Fruit fly (Drosophila melanogaster): ENCODE data around the gene CG9705.

Gene CG9705

DNA sequence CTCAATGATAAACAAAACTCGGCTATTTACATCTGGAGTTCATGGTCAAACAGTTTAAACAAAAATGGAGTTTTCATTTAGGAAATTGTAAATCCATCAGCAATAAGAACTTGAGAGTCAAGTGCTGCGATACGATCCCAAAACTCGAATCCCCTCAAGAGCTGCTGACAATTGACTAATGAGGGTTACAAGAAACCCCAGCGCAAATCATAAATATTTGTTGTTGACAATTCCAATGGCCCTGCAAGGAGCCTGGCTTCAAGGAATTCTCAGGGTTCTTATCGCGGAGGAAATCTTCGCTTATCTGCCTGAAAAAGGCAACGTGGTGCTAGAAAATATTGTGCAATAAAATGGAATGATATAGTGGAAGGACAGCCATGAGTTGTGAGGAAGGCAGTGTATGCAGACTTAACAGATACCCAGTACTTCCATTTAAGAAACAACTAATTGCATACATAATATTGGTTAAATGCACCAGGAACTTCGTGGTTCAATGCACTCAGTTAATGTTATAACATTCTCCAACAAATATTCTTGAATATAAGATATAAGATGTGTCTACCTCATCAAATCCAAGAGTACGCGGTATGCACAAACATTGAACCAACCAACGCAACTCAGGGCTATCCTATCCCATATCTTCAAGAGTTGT, 11.8 kb upstream of the CG9705 start (continued):
- TF ChIP-seq chm (GFP tag; IDR thresholded peaks at IDR 0.05), result peak; percentile 51; the same call in 1 of the 2 replicates
- TF ChIP-seq CG9817 (tag; optimal IDR thresholded peaks at IDR 0.05), result no peak
- peak; percentile 31 for TF ChIP-seq CG7271 (tag; optimal IDR thresholded peaks at IDR 0.05)
- no peak for TF ChIP-seq Rfx (GFP tag; IDR thresholded peaks at IDR 0.05)
- 0 out of 3 replicates have a peak, but pooled peaks have one; percentile 9 for TF ChIP-seq dysf (GFP tag; IDR thresholded peaks at IDR 0.05)
- TF ChIP-seq CG14014 (GFP tag; IDR thresholded peaks at IDR 0.05), result no peak
- no peak for TF ChIP-seq CG10431 (GFP tag; optimal IDR thresholded peaks at IDR 0.05)
- no peak for TF ChIP-seq Hey (tag; optimal IDR thresholded peaks at IDR 0.05)
- TF ChIP-seq Xbp1 (GFP tag; optimal IDR thresholded peaks at IDR 0.05), result peak; percentile 42
- TF ChIP-seq CG7745 (tag; optimal IDR thresholded peaks at IDR 0.05), result no peak
- TF ChIP-seq Mrtf (GFP tag; IDR thresholded peaks at IDR 0.05), result 0 out of 3 replicates have a peak, but pooled peaks have one; percentile 43
- TF ChIP-seq CG43689 (GFP tag; IDR thresholded peaks at IDR 0.05), result no peak
- no peak for TF ChIP-seq sens-2 (GFP tag; IDR thresholded peaks at IDR 0.05)
- TF ChIP-seq rib (GFP tag; IDR thresholded peaks at IDR 0.05), result 0 out of 2 replicates have a peak, but pooled peaks have one; percentile 24
- TF ChIP-seq CG4424 (GFP tag; optimal IDR thresholded peaks at IDR 0.05), result peak; percentile 22
- no peak for TF ChIP-seq sim (GFP tag; IDR thresholded peaks at IDR 0.05)
- no peak for TF ChIP-seq ken (GFP tag; IDR thresholded peaks at IDR 0.05)
- no peak for TF ChIP-seq toy (GFP tag; IDR thresholded peaks at IDR 0.05)
- no peak for TF ChIP-seq Sry-δ (GFP tag; optimal IDR thresholded peaks at IDR 0.05)
- peak; percentile 42 for TF ChIP-seq CG1602 (GFP tag; optimal IDR thresholded peaks at IDR 0.05)
- TF ChIP-seq HLH3B (GFP tag; IDR thresholded peaks at IDR 0.05), result peak; percentile 40; the same call in 1 of the 2 replicates
- peak; percentile 57; the same call in 2 of the 3 replicates for TF ChIP-seq CG16813 (GFP tag; IDR thresholded peaks at IDR 0.05; ENCODE audit: partially characterized antibody)
- TF ChIP-seq Oli (tag; optimal IDR thresholded peaks at IDR 0.05), result peak; percentile 50
- TF ChIP-seq z (GFP tag; IDR thresholded peaks at IDR 0.05), result no peak
- TF ChIP-seq CG1647 (GFP tag; optimal IDR thresholded peaks at IDR 0.05), result no peak
- no peak for TF ChIP-seq TFAM (GFP tag; optimal IDR thresholded peaks at IDR 0.05)
- peak; percentile 18 for TF ChIP-seq Atf3 (GFP tag; optimal IDR thresholded peaks at IDR 0.05)
- no peak for TF ChIP-seq Doc2 (GFP tag; IDR thresholded peaks at IDR 0.05)
- 0 out of 3 replicates have a peak, but pooled peaks have one; percentile 37 for TF ChIP-seq CG17361 (GFP tag; IDR thresholded peaks at IDR 0.05)
- no peak for TF ChIP-seq Neu2 (GFP tag; optimal IDR thresholded peaks at IDR 0.05; ENCODE audit: borderline replicate concordance)
- no peak for TF ChIP-seq Bgb (GFP tag; IDR thresholded peaks at IDR 0.05; ENCODE audit: partially characterized antibody)
- TF ChIP-seq Sry-β (GFP tag; optimal IDR thresholded peaks at IDR 0.05), result no peak
- TF ChIP-seq zen (tag; optimal IDR thresholded peaks at IDR 0.05), result peak; percentile 74
- no peak for TF ChIP-seq CG5245 (GFP tag; optimal IDR thresholded peaks at IDR 0.05)
- no peak for TF ChIP-seq Dfd (GFP tag; optimal IDR thresholded peaks at IDR 0.05)
- no peak for TF ChIP-seq CHES-1-like (GFP tag; optimal IDR thresholded peaks at IDR 0.05)
- peak; percentile 66 for TF ChIP-seq CG15696 (tag; optimal IDR thresholded peaks at IDR 0.05)
- TF ChIP-seq CG6254 (GFP tag; optimal IDR thresholded peaks at IDR 0.05), result peak; percentile 32
- TF ChIP-seq yki (optimal IDR thresholded peaks at IDR 0.05), result no peak
- peak; percentile 94 for TF ChIP-seq sens (GFP tag)
- TF ChIP-seq odd (GFP tag; optimal IDR thresholded peaks at IDR 0.05), result no peak
- TF ChIP-seq CG2712 (tag; optimal IDR thresholded peaks at IDR 0.05), result peak; percentile 74
- TF ChIP-seq unpg (GFP tag; optimal IDR thresholded peaks at IDR 0.05), result peak; percentile 49
- no peak for TF ChIP-seq CG33557 (GFP tag; optimal IDR thresholded peaks at IDR 0.05)
- TF ChIP-seq CG17829 (tag; optimal IDR thresholded peaks at IDR 0.05), result peak; percentile 54
- no peak for TF ChIP-seq fu2 (GFP tag; optimal IDR thresholded peaks at IDR 0.05)
- TF ChIP-seq CG17186 (GFP tag; optimal IDR thresholded peaks at IDR 0.05), result no peak
- TF ChIP-seq CG9609 (GFP tag; optimal IDR thresholded peaks at IDR 0.05), result no peak
- TF ChIP-seq Pdp1 (GFP tag; optimal IDR thresholded peaks at IDR 0.05), result peak; percentile 44 to 46
- TF ChIP-seq CrebB (tag; optimal IDR thresholded peaks at IDR 0.05), result no peak
- no peak for TF ChIP-seq gce (GFP tag; IDR thresholded peaks at IDR 0.05)

All from whole organism, embryonic.